Fruit fly (Drosophila melanogaster) whole organism, wandering third instar larva: ENCODE data around the gene CycT.

ENCODE experiments used
- CG9705 ChIP-seq: fragments of 200-800 bp; sonication (Bioruptor generic); optimal IDR thresholded peaks from 2 replicates; lab custom pipeline; 2018; ENCODE audit warnings: missing biosample characterization, mild to moderate bottlenecking, missing genetic modification characterization
- Mio ChIP-seq: sonication (Bioruptor generic); optimal IDR thresholded peaks from 2 replicates; lab custom pipeline; 2016; ENCODE audit warnings: missing biosample characterization, missing genetic modification characterization
- psq ChIP-seq: fragments of 200-800 bp; sonication (Bioruptor generic); optimal IDR thresholded peaks from 3 replicates; lab custom pipeline; 2017; ENCODE audit warnings: missing biosample characterization, mild to moderate bottlenecking, missing genetic modification characterization, moderate library complexity

DNA sequence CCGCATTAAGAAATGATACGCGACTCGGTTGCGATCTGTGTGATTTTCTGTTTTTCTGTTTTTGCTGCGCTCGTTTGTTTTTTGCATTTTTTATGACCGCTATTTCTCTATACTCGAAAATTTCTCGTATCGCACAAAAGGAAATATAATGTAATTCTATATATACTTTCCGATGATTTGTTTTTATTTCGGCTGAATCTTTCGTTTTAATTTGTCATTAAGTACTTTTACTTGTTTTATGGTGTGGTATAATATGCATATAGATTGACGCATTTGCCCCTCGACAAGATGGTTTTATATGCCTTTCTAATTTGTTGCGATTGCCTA, 12.9 kb upstream of the CycT start:
- TF ChIP-seq psq (GFP tag; lab: Kevin White, UChicago) (no peak), CG9705 (GFP tag; lab: Kevin White, UChicago) (no peak), Mio (GFP tag; lab: Kevin White, UChicago) (no peak)
